Worm (Caenorhabditis elegans) whole organism, L4 larva: ENCODE data around the gene T28D6.5.
A peak's percentile ranks its signal among the peaks of the same experiment; 100 is the strongest.

ENCODE experiments used
- D1046.2 ChIP-seq: fragments of 200-800 bp; sonication (Bioruptor generic); IDR thresholded peaks from 2 replicates; pipeline ENCODE4 v1.3.6; 2022; ENCODE audit warnings: missing genetic modification characterization, missing compliant biosample characterization
- F10B5.3 ChIP-seq: sonication (generic microtip); optimal IDR thresholded peaks from 2 replicates; lab custom pipeline; 2016; ENCODE audit warnings: mild to moderate bottlenecking, missing genetic modification characterization, missing compliant biosample characterization
- F26F4.8 ChIP-seq: fragments of 200-800 bp; sonication (Bioruptor generic); conservative IDR thresholded peaks from 2 replicates; pipeline ENCODE4 v1.3.6; 2022; ENCODE audit warnings: missing genetic modification characterization, missing compliant biosample characterization
- F37D6.2 ChIP-seq: sonication (generic microtip); optimal IDR thresholded peaks from 2 replicates; lab custom pipeline; 2016; ENCODE audit warnings: mild to moderate bottlenecking, missing genetic modification characterization, missing compliant biosample characterization
- F49E8.2 ChIP-seq: sonication (generic microtip); optimal IDR thresholded peaks from 2 replicates; lab custom pipeline; 2016; ENCODE audit warnings: missing compliant biosample characterization, mild to moderate bottlenecking, missing genetic modification characterization, borderline replicate concordance
- R02D3.7 ChIP-seq: fragments of 150-350 bp; sonication (generic microtip); optimal IDR thresholded peaks from 3 replicates; lab custom pipeline; 2014; ENCODE audit warnings: missing biosample characterization, missing genetic modification characterization
- T20F7.1 ChIP-seq: fragments of 200-800 bp; sonication (Bioruptor generic); optimal IDR thresholded peaks from 2 replicates; lab custom pipeline; 2018; ENCODE audit warnings: mild to moderate bottlenecking, missing genetic modification characterization, missing compliant biosample characterization
- T26A8.4 ChIP-seq: fragments of 200-800 bp; sonication (Bioruptor generic); IDR thresholded peaks from 2 replicates; pipeline ENCODE4 v1.3.6; 2022; ENCODE audit warnings: missing genetic modification characterization, missing compliant biosample characterization
- Y105C5A.15 ChIP-seq: fragments of 200-800 bp; sonication (Bioruptor generic); IDR thresholded peaks from 2 replicates; pipeline ENCODE4 v1.3.6; 2022; ENCODE audit warnings: missing genetic modification characterization, missing compliant biosample characterization
- Y48G9A.11 ChIP-seq: fragments of 200-800 bp; sonication (Bioruptor generic); IDR thresholded peaks from 2 replicates; pipeline ENCODE4 v1.3.6; 2022; ENCODE audit warnings: missing genetic modification reagents, missing genetic modification characterization, missing compliant biosample characterization
- ZK337.2 ChIP-seq: fragments of 200-800 bp; sonication (Bioruptor generic); IDR thresholded peaks from 2 replicates; pipeline ENCODE4 v1.3.6; 2022; ENCODE audit warnings: missing genetic modification reagents, missing genetic modification characterization, missing compliant biosample characterization
- ceh-32 ChIP-seq: sonication (generic microtip); optimal IDR thresholded peaks from 2 replicates; lab custom pipeline; 2016; ENCODE audit warnings: mild to moderate bottlenecking, missing genetic modification characterization, missing compliant biosample characterization; ENCODE audit not compliant: poor library complexity
- ceh-82 ChIP-seq: sonication (generic microtip); optimal IDR thresholded peaks from 2 replicates; lab custom pipeline; 2017; ENCODE audit warnings: missing biosample characterization, missing genetic modification characterization
- cey-2 ChIP-seq: sonication (generic microtip); optimal IDR thresholded peaks from 3 replicates; lab custom pipeline; 2017; ENCODE audit warnings: missing genetic modification characterization, mild to moderate bottlenecking, missing compliant biosample characterization, antibody characterized with exemption, borderline replicate concordance; ENCODE audit not compliant: insufficient read depth
- ctbp-1 ChIP-seq: fragments of 200-800 bp; sonication (Bioruptor generic); IDR thresholded peaks from 2 replicates; pipeline ENCODE4 v1.3.6; 2022; ENCODE audit warnings: missing genetic modification reagents, missing genetic modification characterization, missing compliant biosample characterization
- daf-12 ChIP-seq: fragments of 150-350 bp; optimal IDR thresholded peaks from 2 replicates; lab custom pipeline; 2014; ENCODE audit warnings: missing biosample characterization, missing genetic modification reagents, missing genetic modification characterization
- daf-19 ChIP-seq: fragments of 200-800 bp; sonication (Bioruptor generic); conservative IDR thresholded peaks from 2 replicates; pipeline ENCODE4 v1.3.6; 2022; ENCODE audit warnings: missing genetic modification characterization, missing compliant biosample characterization
- dmd-6 ChIP-seq: fragments of 200-800 bp; sonication (Bioruptor generic); IDR thresholded peaks from 2 replicates; pipeline ENCODE4 v1.3.6; 2022; ENCODE audit warnings: missing genetic modification reagents, missing genetic modification characterization, missing compliant biosample characterization
- duxl-1 ChIP-seq: sonication (generic microtip); optimal IDR thresholded peaks from 2 replicates; lab custom pipeline; 2016; ENCODE audit warnings: mild to moderate bottlenecking, missing genetic modification characterization, moderate library complexity, missing compliant biosample characterization; ENCODE audit not compliant: poor library complexity
- egl-43 ChIP-seq: fragments of 200-800 bp; sonication (Bioruptor generic); IDR thresholded peaks from 2 replicates; pipeline ENCODE4 v1.3.6; 2022; ENCODE audit warnings: missing genetic modification reagents, missing genetic modification characterization, missing compliant biosample characterization
- hif-1 ChIP-seq, 2 experiments: sonication (generic microtip); optimal IDR thresholded peaks; 2 replicates each; lab custom pipeline; 2016 to 2017; ENCODE audit warnings: missing compliant biosample characterization in 2 of 2, missing genetic modification characterization in 2 of 2, missing genetic modification reagents in 2 of 2, missing genotype in 2 of 2, mild to moderate bottlenecking in 1 of 2
- lim-7 ChIP-seq: fragments of 200-800 bp; sonication (Bioruptor generic); IDR thresholded peaks from 2 replicates; pipeline ENCODE4 v1.3.6; 2022; ENCODE audit warnings: missing genetic modification characterization, missing compliant biosample characterization
- lin-13 ChIP-seq: fragments of 150-350 bp; optimal IDR thresholded peaks from 2 replicates; lab custom pipeline; 2014; ENCODE audit warnings: missing biosample characterization, missing genetic modification reagents, missing genetic modification characterization
- lin-15B ChIP-seq: fragments of 150-350 bp; sonication (generic microtip); optimal IDR thresholded peaks from 3 replicates; lab custom pipeline; 2014; ENCODE audit warnings: missing biosample characterization, missing genetic modification characterization
- lin-39 ChIP-seq: fragments of 150-350 bp; optimal IDR thresholded peaks from 2 replicates; lab custom pipeline; 2014; ENCODE audit warnings: missing biosample characterization, missing genetic modification reagents, missing genetic modification characterization
- lir-3 ChIP-seq: sonication (generic microtip); optimal IDR thresholded peaks from 2 replicates; lab custom pipeline; 2016; ENCODE audit warnings: mild to moderate bottlenecking, missing genetic modification characterization, missing compliant biosample characterization
- madf-9 ChIP-seq: fragments of 200-800 bp; sonication (Bioruptor generic); conservative IDR thresholded peaks from 2 replicates; pipeline ENCODE4 v1.3.6; 2022; ENCODE audit warnings: missing genetic modification reagents, missing genetic modification characterization, missing compliant biosample characterization
- mdl-1 ChIP-seq, 2 experiments: fragments of 150-350 bp in 1 of 2; sonication (generic microtip) in 1 of 2; optimal IDR thresholded peaks; 2 replicates each; lab custom pipeline; 2014 to 2017; ENCODE audit warnings: missing biosample characterization in 2 of 2, missing genetic modification characterization in 2 of 2
- mxl-2 ChIP-seq: fragments of 200-800 bp; sonication (Bioruptor generic); conservative IDR thresholded peaks from 2 replicates; pipeline ENCODE4 v1.3.6; 2022; ENCODE audit warnings: missing genetic modification reagents, missing genetic modification characterization, missing compliant biosample characterization
- mxl-3 ChIP-seq: fragments of 200-800 bp; sonication (Bioruptor generic); optimal IDR thresholded peaks from 2 replicates; lab custom pipeline; 2018; ENCODE audit warnings: mild to moderate bottlenecking, missing genetic modification characterization, missing compliant biosample characterization
- nhr-10 ChIP-seq: fragments of 150-350 bp; optimal IDR thresholded peaks from 2 replicates; lab custom pipeline; 2014; ENCODE audit warnings: missing biosample characterization, missing genetic modification characterization
- nhr-102 ChIP-seq: sonication (generic microtip); optimal IDR thresholded peaks from 2 replicates; lab custom pipeline; 2016; ENCODE audit warnings: mild to moderate bottlenecking, missing genetic modification characterization, moderate library complexity, missing compliant biosample characterization
- nhr-11 ChIP-seq: fragments of 150-350 bp; optimal IDR thresholded peaks from 2 replicates; lab custom pipeline; 2014; ENCODE audit warnings: missing biosample characterization, missing genetic modification characterization
- nhr-237 ChIP-seq: sonication (generic microtip); optimal IDR thresholded peaks from 2 replicates; lab custom pipeline; 2017; ENCODE audit warnings: missing biosample characterization, missing genetic modification characterization
- nhr-28 ChIP-seq: fragments of 150-350 bp; optimal IDR thresholded peaks from 2 replicates; lab custom pipeline; 2014; ENCODE audit warnings: missing biosample characterization, missing genetic modification characterization
- nhr-41 ChIP-seq: fragments of 200-800 bp; sonication (Bioruptor generic); IDR thresholded peaks from 2 replicates; pipeline ENCODE4 v1.3.6; 2022; ENCODE audit warnings: missing genetic modification reagents, missing genetic modification characterization, missing compliant biosample characterization
- nhr-42 ChIP-seq: fragments of 200-800 bp; sonication (Bioruptor generic); IDR thresholded peaks from 2 replicates; pipeline ENCODE4 v1.3.6; 2022; ENCODE audit warnings: missing genetic modification characterization, missing compliant biosample characterization
- nhr-48 ChIP-seq: sonication (generic microtip); optimal IDR thresholded peaks from 2 replicates; lab custom pipeline; 2016; ENCODE audit warnings: mild to moderate bottlenecking, missing genetic modification characterization, missing compliant biosample characterization
- nhr-76 ChIP-seq: fragments of 150-350 bp; optimal IDR thresholded peaks from 2 replicates; lab custom pipeline; 2014; ENCODE audit warnings: missing biosample characterization, missing genetic modification characterization
- pha-4 ChIP-seq, 2 experiments: fragments of 150-350 bp in 1 of 2; fragments of 200-800 bp in 1 of 2; sonication (Bioruptor generic) in 1 of 2; IDR thresholded peaks in 1 of 2; optimal IDR thresholded peaks in 1 of 2; 2 replicates each; pipeline versions ENCODE4 v1.3.6 to Lab custom; 2014 to 2022; ENCODE audit warnings: missing genetic modification characterization in 2 of 2, missing genetic modification reagents in 2 of 2, missing biosample characterization in 1 of 2, missing compliant biosample characterization in 1 of 2
- rbr-2 ChIP-seq: sonication (generic microtip); optimal IDR thresholded peaks from 2 replicates; lab custom pipeline; 2016; ENCODE audit warnings: missing genotype, missing genetic modification characterization, missing compliant biosample characterization
- set-16 ChIP-seq: fragments of 200-800 bp; sonication (Bioruptor generic); IDR thresholded peaks from 2 replicates; pipeline ENCODE4 v1.3.6; 2022; ENCODE audit warnings: missing genetic modification reagents, missing genetic modification characterization, missing compliant biosample characterization
- skn-1 ChIP-seq: fragments of 150-350 bp; optimal IDR thresholded peaks from 2 replicates; lab custom pipeline; 2014; ENCODE audit warnings: missing biosample characterization, missing genetic modification characterization
- spr-1 ChIP-seq: sonication (generic microtip); optimal IDR thresholded peaks from 2 replicates; lab custom pipeline; 2016; ENCODE audit warnings: mild to moderate bottlenecking, missing genetic modification characterization, missing compliant biosample characterization
- spr-3 ChIP-seq: fragments of 200-800 bp; sonication (Bioruptor generic); optimal IDR thresholded peaks from 2 replicates; lab custom pipeline; 2018; ENCODE audit warnings: mild to moderate bottlenecking, missing genetic modification characterization, missing compliant biosample characterization
- unc-130 ChIP-seq: sonication (generic microtip); optimal IDR thresholded peaks from 2 replicates; lab custom pipeline; 2016; ENCODE audit warnings: missing genetic modification reagents, missing genetic modification characterization, missing compliant biosample characterization
- vab-7 ChIP-seq: fragments of 200-800 bp; sonication (Bioruptor generic); IDR thresholded peaks from 2 replicates; pipeline ENCODE4 v1.3.6; 2022; ENCODE audit warnings: missing genetic modification reagents, missing genetic modification characterization, missing compliant biosample characterization
- zag-1 ChIP-seq: fragments of 150-350 bp; optimal IDR thresholded peaks from 2 replicates; lab custom pipeline; 2014; ENCODE audit warnings: missing biosample characterization, missing genetic modification characterization
- zfp-2 ChIP-seq: sonication (generic microtip); optimal IDR thresholded peaks from 2 replicates; lab custom pipeline; 2016; ENCODE audit warnings: mild to moderate bottlenecking, missing genetic modification characterization, missing compliant biosample characterization
- zip-11 ChIP-seq: fragments of 200-800 bp; sonication (Bioruptor generic); IDR thresholded peaks from 2 replicates; pipeline ENCODE4 v1.3.6; 2022; ENCODE audit warnings: missing genetic modification characterization, missing compliant biosample characterization
- ztf-7 ChIP-seq: fragments of 150-350 bp; optimal IDR thresholded peaks from 2 replicates; lab custom pipeline; 2014; ENCODE audit warnings: missing biosample characterization, missing genetic modification characterization

The T28D6.5 gene

ce11 chrIII:11317164-11317620, 16.3 kb upstream of the T28D6.5 start, which contains the start of gene mcm-10 (continued):
- TF ChIP-seq nhr-28 (tag; lab: Kevin White, UChicago) (peak; percentile 35), mxl-2 (GFP tag; lab: Robert Waterston, UW) (no peak), mdl-1 (tag; optimal IDR thresholded peaks at IDR 0.05; lab: Kevin White, UChicago) (no peak), ceh-32 (tag; lab: Kevin White, UChicago) (no peak), R02D3.7 (no peak), ctbp-1 (GFP tag; lab: Robert Waterston, UW) (peak; percentile 72), nhr-102 (tag; lab: Kevin White, UChicago) (peak; percentile 2), nhr-76 (tag; lab: Kevin White, UChicago) (no peak), nhr-10 (tag; lab: Kevin White, UChicago) (no peak), egl-43 (GFP tag; lab: Robert Waterston, UW) (0 out of 2 replicates have a peak, but pooled peaks have one; percentile 49), nhr-41 (GFP tag; lab: Robert Waterston, UW) (no peak), ZK337.2 (GFP tag; lab: Robert Waterston, UW) (0 out of 2 replicates have a peak, but pooled peaks have one; percentile 50), D1046.2 (GFP tag; lab: Robert Waterston, UW) (no peak), ceh-82 (tag; lab: Kevin White, UChicago) (no peak), nhr-42 (GFP tag; lab: Robert Waterston, UW) (no peak), mxl-3 (no peak), dmd-6 (GFP tag; lab: Robert Waterston, UW) (no peak), pha-4 (GFP tag; IDR thresholded peaks at IDR 0.05; lab: Robert Waterston, UW) (no peak), pha-4 (tag; optimal IDR thresholded peaks at IDR 0.05; lab: Kevin White, UChicago) (no peak), Y105C5A.15 (no peak), hif-1 (tag; optimal IDR thresholded peaks at IDR 0.05; lab: Kevin White, UChicago) (peak in 1 of 2 experiments; percentile 92), cey-2 (tag; lab: Kevin White, UChicago) (no peak), ztf-7 (tag; lab: Kevin White, UChicago) (no peak), skn-1 (tag; lab: Kevin White, UChicago) (no peak), F26F4.8 (no peak), madf-9 (no peak), zip-11 (GFP tag; lab: Robert Waterston, UW) (no peak), spr-3 (GFP tag; lab: Kevin White, UChicago) (no peak), F37D6.2 (tag; lab: Kevin White, UChicago) (peak; percentile 34), zfp-2 (no peak), nhr-11 (tag; lab: Kevin White, UChicago) (peak; percentile 29), T26A8.4 (GFP tag; lab: Robert Waterston, UW) (no peak), rbr-2 (tag; lab: Kevin White, UChicago) (peak; percentile 73), nhr-48 (tag; lab: Kevin White, UChicago) (no peak), lir-3 (no peak), nhr-237 (tag; lab: Kevin White, UChicago) (no peak), daf-19 (GFP tag; lab: Robert Waterston, UW) (no peak), lin-15B (tag; lab: Kevin White, UChicago) (no peak), T20F7.1 (GFP tag; lab: Kevin White, UChicago) (no peak), unc-130 (GFP tag; lab: Kevin White, UChicago) (peak; percentile 78), set-16 (GFP tag; lab: Robert Waterston, UW) (no peak), vab-7 (GFP tag; lab: Robert Waterston, UW) (peak; percentile 68), lin-13 (GFP tag; lab: Kevin White, UChicago) (no peak), Y48G9A.11 (no peak), zag-1 (tag; lab: Kevin White, UChicago) (no peak), daf-12 (tag; lab: Kevin White, UChicago) (no peak), spr-1 (peak; percentile 13), F10B5.3 (no peak), lim-7 (no peak), lin-39 (tag; lab: Kevin White, UChicago) (no peak), F49E8.2 (tag; lab: Kevin White, UChicago) (no peak), duxl-1 (tag; lab: Kevin White, UChicago) (no peak)
